Fruit fly (Drosophila melanogaster): Measurements from ENCODE around the gene CG15406.

- TF ChIP-seq fkh (GFP tag; optimal IDR thresholded peaks at IDR 0.05) (no peak), CG10631 (GFP tag; optimal IDR thresholded peaks at IDR 0.05) (peak; percentile 87), CG16779 (tag; optimal IDR thresholded peaks at IDR 0.05) (peak; percentile 62), Blimp-1 (GFP tag; optimal IDR thresholded peaks at IDR 0.05) (no peak), CG6854 (GFP tag; optimal IDR thresholded peaks at IDR 0.05) (peak; percentile 28), Sox14 (GFP tag; optimal IDR thresholded peaks at IDR 0.05) (peak; percentile 90), CG1621 (tag; optimal IDR thresholded peaks at IDR 0.05) (no peak), vri (GFP tag; optimal IDR thresholded peaks at IDR 0.05) (peak; percentile 57), CG6163 (GFP tag; IDR thresholded peaks at IDR 0.05) (peak; percentile 89), net (GFP tag; optimal IDR thresholded peaks at IDR 0.05) (peak; percentile 86), svp (GFP tag) (peak; percentile 88), Eip75B (GFP tag; optimal IDR thresholded peaks at IDR 0.05) (peak; percentile 86), Smox (GFP tag; optimal IDR thresholded peaks at IDR 0.05) (peak; percentile 75)
Observed at dm6 chr2L:3338566-3339215, 29.7 kb downstream of the CG15406 start.

Measured in whole organism, prepupa.